Fruit fly (Drosophila melanogaster): Measurements from ENCODE around the gene Vps60.

dm6 chr3L:17643985-17644905 lies 22.8 kb upstream of the Vps60 start:
- TF ChIP-seq CG34367 (tag; optimal IDR thresholded peaks at IDR 0.05): no peak
- peak; percentile 43 for TF ChIP-seq EcR (GFP tag; optimal IDR thresholded peaks at IDR 0.05)
- no peak for TF ChIP-seq CG9948 (tag; optimal IDR thresholded peaks at IDR 0.05)
- TF ChIP-seq CG32121 (GFP tag; IDR thresholded peaks at IDR 0.05): peak; percentile 22; the same call in 1 of the 2 replicates
- TF ChIP-seq Ets98B (GFP tag; IDR thresholded peaks at IDR 0.05): 0 out of 2 replicates have a peak, but pooled peaks have one; percentile 5
- no peak for TF ChIP-seq Snoo (tag; optimal IDR thresholded peaks at IDR 0.05)
- no peak for TF ChIP-seq rn (GFP tag; IDR thresholded peaks at IDR 0.05)
- no peak for TF ChIP-seq CG13204 (GFP tag; optimal IDR thresholded peaks at IDR 0.05)
- no peak for TF ChIP-seq CG4496 (GFP tag; IDR thresholded peaks at IDR 0.05)
- TF ChIP-seq CG17806 (tag; optimal IDR thresholded peaks at IDR 0.05): no peak
- no peak for TF ChIP-seq Pif1B (GFP tag; optimal IDR thresholded peaks at IDR 0.05)
- no peak for TF ChIP-seq D1 (tag; optimal IDR thresholded peaks at IDR 0.05)
- no peak for TF ChIP-seq CG15710 (tag; optimal IDR thresholded peaks at IDR 0.05)
- TF ChIP-seq CG8301 (tag; optimal IDR thresholded peaks at IDR 0.05): no peak
